Worm (Caenorhabditis elegans) whole organism, L1 larva: ENCODE measurements around the gene dpy-11.

Source experiments
- C04F5.9 ChIP-seq: sonication (generic microtip); optimal IDR thresholded peaks from 2 replicates; lab custom pipeline; 2016; ENCODE audit warnings: missing genetic modification characterization, missing compliant biosample characterization
- C16A3.4 ChIP-seq: fragments of 150-350 bp; optimal IDR thresholded peaks from 2 replicates; lab custom pipeline; 2014; ENCODE audit warnings: missing biosample characterization, missing genetic modification characterization
- Y116A8C.19 ChIP-seq: sonication (generic microtip); optimal IDR thresholded peaks from 2 replicates; lab custom pipeline; 2016; ENCODE audit warnings: missing compliant biosample characterization, missing genetic modification characterization, borderline replicate concordance
- aha-1 ChIP-seq: fragments of 150-350 bp; optimal IDR thresholded peaks from 2 replicates; lab custom pipeline; 2014; ENCODE audit warnings: missing biosample characterization, missing genetic modification characterization
- alr-1 ChIP-seq: fragments of 200-800 bp; sonication (Bioruptor generic); optimal IDR thresholded peaks from 2 replicates; lab custom pipeline; 2018; ENCODE audit warnings: borderline replicate concordance, mild to moderate bottlenecking, missing genetic modification characterization, missing compliant biosample characterization
- aly-2 ChIP-seq: fragments of 150-350 bp; optimal IDR thresholded peaks from 2 replicates; lab custom pipeline; 2014; ENCODE audit warnings: missing biosample characterization, missing genetic modification characterization
- blmp-1 ChIP-seq: fragments of 150-350 bp; optimal IDR thresholded peaks from 2 replicates; lab custom pipeline; 2014; ENCODE audit warnings: missing biosample characterization, missing genetic modification characterization
- ceh-8 ChIP-seq: fragments of 200-800 bp; sonication (Bioruptor generic); optimal IDR thresholded peaks from 2 replicates; lab custom pipeline; 2018; ENCODE audit warnings: mild to moderate bottlenecking, missing genetic modification characterization, moderate library complexity, missing compliant biosample characterization
- ceh-82 ChIP-seq, 3 experiments: fragments of 150-350 bp in 1 of 3; sonication (generic microtip) in 2 of 3; optimal IDR thresholded peaks; 2 replicates each; lab custom pipeline; 2014 to 2017; ENCODE audit warnings: missing biosample characterization in 3 of 3, missing genetic modification characterization in 3 of 3
- ceh-88 ChIP-seq: fragments of 200-800 bp; sonication (Bioruptor generic); IDR thresholded peaks from 2 replicates; pipeline ENCODE4 v1.3.6; 2022; ENCODE audit warnings: missing genetic modification characterization, missing compliant biosample characterization
- efl-1 ChIP-seq, 4 experiments: fragments of 150-350 bp; optimal IDR thresholded peaks in 3 of 4; peaks in 1 of 4; 1 replicate in 1 of 4; 2 replicates in 3 of 4; lab custom pipeline; 2014; ENCODE audit warnings: missing biosample characterization in 2 of 4, missing genetic modification characterization in 2 of 4, missing genetic modification reagents in 2 of 4
- efl-3 ChIP-seq: fragments of 200-800 bp; sonication (Bioruptor generic); optimal IDR thresholded peaks from 2 replicates; lab custom pipeline; 2018; ENCODE audit warnings: mild to moderate bottlenecking, missing genetic modification characterization, missing compliant biosample characterization
- elt-2 ChIP-seq: sonication (generic microtip); optimal IDR thresholded peaks from 2 replicates; lab custom pipeline; 2016; ENCODE audit warnings: missing genetic modification characterization, mild to moderate bottlenecking, inconsistent platforms, missing compliant biosample characterization, missing genetic modification reagents
- elt-3 ChIP-seq, 6 experiments: fragments of 150-350 bp in 1 of 6; sonication (generic microtip); optimal IDR thresholded peaks; 2 replicates each; lab custom pipeline; 2017 to 2018; ENCODE audit warnings: missing biosample characterization in 6 of 6, missing genetic modification characterization in 6 of 6, inconsistent platforms in 1 of 6
- ets-5 ChIP-seq: fragments of 200-800 bp; sonication (Bioruptor generic); IDR thresholded peaks from 2 replicates; pipeline ENCODE4 v1.3.6; 2022; ENCODE audit warnings: missing genetic modification characterization, missing compliant biosample characterization
- fkh-8 ChIP-seq: sonication (generic microtip); optimal IDR thresholded peaks from 2 replicates; lab custom pipeline; 2016; ENCODE audit warnings: mild to moderate bottlenecking, missing genetic modification characterization, missing compliant biosample characterization
- fos-1 ChIP-seq: fragments of 150-350 bp; optimal IDR thresholded peaks from 2 replicates; lab custom pipeline; 2014; ENCODE audit warnings: missing biosample characterization, missing genetic modification characterization
- hlh-17 ChIP-seq: fragments of 200-800 bp; sonication (Bioruptor generic); optimal IDR thresholded peaks from 2 replicates; lab custom pipeline; 2018; ENCODE audit warnings: missing genetic modification characterization, mild to moderate bottlenecking, missing compliant biosample characterization, moderate library complexity, borderline replicate concordance
- lin-14 ChIP-seq: fragments of 200-800 bp; sonication (Bioruptor generic); optimal IDR thresholded peaks from 2 replicates; lab custom pipeline; 2018; ENCODE audit warnings: mild to moderate bottlenecking, missing genetic modification characterization, moderate library complexity, missing compliant biosample characterization
- lin-35 ChIP-seq, 2 experiments: fragments of 150-350 bp; optimal IDR thresholded peaks; 2 replicates each; lab custom pipeline; 2014; ENCODE audit warnings: missing biosample characterization in 2 of 2, missing genetic modification characterization in 2 of 2, missing genetic modification reagents in 2 of 2
- lin-39 ChIP-seq: fragments of 150-350 bp; optimal IDR thresholded peaks from 2 replicates; lab custom pipeline; 2014; ENCODE audit warnings: missing biosample characterization, missing genetic modification reagents, missing genetic modification characterization
- lir-3 ChIP-seq: sonication (generic microtip); optimal IDR thresholded peaks from 2 replicates; lab custom pipeline; 2016; ENCODE audit warnings: mild to moderate bottlenecking, missing genetic modification characterization, moderate library complexity, missing compliant biosample characterization; ENCODE audit not compliant: poor library complexity
- lsy-2 ChIP-seq, 2 experiments: fragments of 150-350 bp; optimal IDR thresholded peaks; 2 replicates each; lab custom pipeline; 2014; ENCODE audit warnings: missing biosample characterization in 2 of 2, missing genetic modification characterization in 2 of 2
- mab-9 ChIP-seq: fragments of 200-800 bp; sonication (Bioruptor generic); IDR thresholded peaks from 2 replicates; pipeline ENCODE4 v1.3.6; 2022; ENCODE audit warnings: missing genetic modification reagents, missing genetic modification characterization, missing compliant biosample characterization
- mef-2 ChIP-seq: fragments of 150-350 bp; optimal IDR thresholded peaks from 2 replicates; lab custom pipeline; 2014; ENCODE audit warnings: missing biosample characterization, missing genetic modification characterization
- mep-1 ChIP-seq: fragments of 150-350 bp; optimal IDR thresholded peaks from 2 replicates; lab custom pipeline; 2014; ENCODE audit warnings: missing biosample characterization, missing genetic modification characterization
- nhr-11 ChIP-seq: fragments of 150-350 bp; optimal IDR thresholded peaks from 2 replicates; lab custom pipeline; 2014; ENCODE audit warnings: missing biosample characterization, missing genetic modification characterization
- nhr-12 ChIP-seq: sonication (generic microtip); optimal IDR thresholded peaks from 2 replicates; lab custom pipeline; 2017; ENCODE audit warnings: missing biosample characterization, missing genetic modification characterization
- nhr-237 ChIP-seq: fragments of 150-350 bp; optimal IDR thresholded peaks from 2 replicates; lab custom pipeline; 2014; ENCODE audit warnings: missing biosample characterization, missing genetic modification characterization
- nhr-28 ChIP-seq: fragments of 150-350 bp; optimal IDR thresholded peaks from 2 replicates; lab custom pipeline; 2014; ENCODE audit warnings: missing biosample characterization, missing genetic modification characterization
- nhr-47 ChIP-seq: sonication (generic microtip); optimal IDR thresholded peaks from 2 replicates; lab custom pipeline; 2016; ENCODE audit warnings: mild to moderate bottlenecking, missing genetic modification characterization, moderate library complexity, missing compliant biosample characterization
- nhr-71 ChIP-seq: sonication (generic microtip); optimal IDR thresholded peaks from 2 replicates; lab custom pipeline; 2016; ENCODE audit warnings: mild to moderate bottlenecking, missing genetic modification characterization, moderate library complexity, missing compliant biosample characterization
- nhr-76 ChIP-seq: sonication (generic microtip); optimal IDR thresholded peaks from 2 replicates; lab custom pipeline; 2017; ENCODE audit warnings: missing biosample characterization, missing genetic modification characterization
- nhr-84 ChIP-seq: sonication (generic microtip); optimal IDR thresholded peaks from 2 replicates; lab custom pipeline; 2017; ENCODE audit warnings: missing biosample characterization, missing genetic modification characterization
- pag-3 ChIP-seq: sonication (generic microtip); optimal IDR thresholded peaks from 2 replicates; lab custom pipeline; 2017; ENCODE audit warnings: missing genetic modification characterization, mild to moderate bottlenecking, missing compliant biosample characterization, antibody characterized with exemption, borderline replicate concordance; ENCODE audit not compliant: insufficient read depth
- pax-3 ChIP-seq: fragments of 200-800 bp; sonication (Bioruptor generic); optimal IDR thresholded peaks from 2 replicates; lab custom pipeline; 2018; ENCODE audit warnings: mild to moderate bottlenecking, missing genetic modification characterization, moderate library complexity, missing compliant biosample characterization
- rnt-1 ChIP-seq: sonication (generic microtip); optimal IDR thresholded peaks from 2 replicates; lab custom pipeline; 2016; ENCODE audit warnings: mild to moderate bottlenecking, missing genetic modification characterization, moderate library complexity, missing compliant biosample characterization
- snpc-4 ChIP-seq: fragments of 150-350 bp; optimal IDR thresholded peaks from 2 replicates; lab custom pipeline; 2014; ENCODE audit warnings: missing biosample characterization, missing genetic modification characterization
- sup-37 ChIP-seq: fragments of 200-800 bp; sonication (Bioruptor generic); optimal IDR thresholded peaks from 2 replicates; lab custom pipeline; 2018; ENCODE audit warnings: mild to moderate bottlenecking, missing genetic modification characterization, missing compliant biosample characterization
- swsn-7 ChIP-seq: sonication (generic microtip); optimal IDR thresholded peaks from 2 replicates; lab custom pipeline; 2016; ENCODE audit warnings: missing genetic modification characterization, missing compliant biosample characterization
- tlp-1 ChIP-seq: fragments of 150-350 bp; optimal IDR thresholded peaks from 2 replicates; lab custom pipeline; 2014; ENCODE audit warnings: missing biosample characterization, missing genetic modification characterization
- unc-130 ChIP-seq: fragments of 150-350 bp; optimal IDR thresholded peaks from 2 replicates; lab custom pipeline; 2017; ENCODE audit warnings: missing biosample characterization, missing genetic modification characterization, inconsistent platforms
- unc-30 ChIP-seq: sonication (generic microtip); optimal IDR thresholded peaks from 2 replicates; lab custom pipeline; 2017; ENCODE audit warnings: missing biosample characterization, missing genetic modification characterization
- unc-62 ChIP-seq: fragments of 150-350 bp; optimal IDR thresholded peaks from 2 replicates; lab custom pipeline; 2014; ENCODE audit warnings: missing biosample characterization, missing genetic modification reagents, missing genetic modification characterization
- xbp-1 ChIP-seq: sonication (generic microtip); optimal IDR thresholded peaks from 2 replicates; lab custom pipeline; 2016; ENCODE audit warnings: missing genetic modification characterization, missing compliant biosample characterization
- zag-1 ChIP-seq: fragments of 150-350 bp; optimal IDR thresholded peaks from 2 replicates; lab custom pipeline; 2014; ENCODE audit warnings: missing biosample characterization, missing genetic modification characterization
- ztf-4 ChIP-seq: fragments of 150-350 bp; optimal IDR thresholded peaks from 2 replicates; lab custom pipeline; 2014; ENCODE audit warnings: missing biosample characterization, missing genetic modification characterization

Gene dpy-11

ce11 chrV:6467676-6468075 is 47.4 kb downstream of the dpy-11 start:
- TF ChIP-seq ztf-4 (tag; lab: Kevin White, UChicago), result no peak
- TF ChIP-seq C04F5.9, result no peak
- no peak for TF ChIP-seq efl-3 (GFP tag; lab: Kevin White, UChicago)
- no peak for TF ChIP-seq unc-130
- no peak for TF ChIP-seq nhr-11 (tag; lab: Kevin White, UChicago)
- no peak for TF ChIP-seq aha-1 (tag; lab: Kevin White, UChicago)
- TF ChIP-seq ceh-8 (GFP tag; lab: Kevin White, UChicago), result no peak
- TF ChIP-seq fos-1 (tag; lab: Kevin White, UChicago), result no peak
- TF ChIP-seq pag-3 (tag; lab: Kevin White, UChicago), result peak; percentile 96
- no peak for TF ChIP-seq fkh-8 (tag; lab: Kevin White, UChicago)
- TF ChIP-seq nhr-237, result no peak
- TF ChIP-seq rnt-1, result peak; percentile 76
- TF ChIP-seq nhr-71, result peak; percentile 22
- TF ChIP-seq sup-37 (GFP tag; lab: Kevin White, UChicago), result no peak
- no peak for TF ChIP-seq nhr-12 (tag; lab: Kevin White, UChicago)
- TF ChIP-seq xbp-1 (tag; lab: Kevin White, UChicago), result no peak
- TF ChIP-seq efl-1 (optimal IDR thresholded peaks at IDR 0.05; lab: Kevin White, UChicago), result no peak
- no peak for TF ChIP-seq efl-1 (GFP tag; optimal IDR thresholded peaks at IDR 0.05 in 1 of 2; lab: Kevin White, UChicago)
- TF ChIP-seq elt-2 (tag; lab: Kevin White, UChicago), result no peak
- TF ChIP-seq nhr-84 (tag; lab: Kevin White, UChicago), result no peak
- TF ChIP-seq mab-9 (GFP tag; lab: Robert Waterston, UW), result no peak
- no peak for TF ChIP-seq swsn-7 (tag; lab: Kevin White, UChicago)
- TF ChIP-seq lin-14 (GFP tag; lab: Kevin White, UChicago), result peak; percentile 69
- TF ChIP-seq lsy-2 (tag; optimal IDR thresholded peaks at IDR 0.05; lab: Kevin White, UChicago), result peak in 1 of 2 experiments; percentile 12
- no peak for TF ChIP-seq nhr-28 (tag; lab: Kevin White, UChicago)
- TF ChIP-seq ets-5 (GFP tag; lab: Robert Waterston, UW), result no peak
- peak; percentile 26 for TF ChIP-seq lin-39 (tag; lab: Kevin White, UChicago)
- no peak for TF ChIP-seq unc-30 (tag; lab: Kevin White, UChicago)
- no peak for TF ChIP-seq aly-2
- no peak for TF ChIP-seq mef-2 (tag; lab: Kevin White, UChicago)
- no peak for TF ChIP-seq mep-1 (tag; lab: Kevin White, UChicago)
- no peak for TF ChIP-seq Y116A8C.19 (tag; lab: Kevin White, UChicago)
- no peak for TF ChIP-seq nhr-76 (tag; lab: Kevin White, UChicago)
- TF ChIP-seq nhr-47 (tag; lab: Kevin White, UChicago), result no peak
- TF ChIP-seq zag-1 (tag; lab: Kevin White, UChicago), result no peak
- TF ChIP-seq alr-1 (tag; lab: Kevin White, UChicago), result no peak
- no peak for TF ChIP-seq unc-62
- no peak for TF ChIP-seq lir-3 (tag; lab: Kevin White, UChicago)
- no peak for TF ChIP-seq blmp-1 (tag; lab: Kevin White, UChicago)
- no peak for TF ChIP-seq pax-3
- TF ChIP-seq tlp-1 (tag; lab: Kevin White, UChicago), result no peak
- no peak for TF ChIP-seq snpc-4
- no peak for TF ChIP-seq elt-3 (tag; optimal IDR thresholded peaks at IDR 0.05; lab: Kevin White, UChicago)
- TF ChIP-seq C16A3.4, result no peak
- TF ChIP-seq hlh-17 (GFP tag; lab: Kevin White, UChicago), result no peak
- no peak for TF ChIP-seq ceh-88 (GFP tag; lab: Robert Waterston, UW)
- no peak for TF ChIP-seq lin-35 (GFP tag; optimal IDR thresholded peaks at IDR 0.05; lab: Kevin White, UChicago)
- no peak for TF ChIP-seq ceh-82 (tag; optimal IDR thresholded peaks at IDR 0.05; lab: Kevin White, UChicago)
- TF ChIP-seq, all 84 proteins: peak for 6
